Worm (Caenorhabditis elegans) whole organism, L3 larva: ENCODE results near the gene K06H7.7.

Experiments used
- egl-27 ChIP-seq: sonication (generic microtip); optimal IDR thresholded peaks from 4 replicates; lab custom pipeline; 2017; ENCODE audit warnings: missing biosample characterization, missing genetic modification reagents, missing genetic modification characterization
- elt-3 ChIP-seq, 3 experiments: fragments of 150-350 bp in 1 of 3; sonication (generic microtip) in 2 of 3; optimal IDR thresholded peaks; 2 replicates in 2 of 3; 4 replicates in 1 of 3; lab custom pipeline; 2014 to 2017; ENCODE audit warnings: missing biosample characterization in 3 of 3, missing genetic modification characterization in 3 of 3
- nhr-12 ChIP-seq: fragments of 150-350 bp; optimal IDR thresholded peaks from 2 replicates; lab custom pipeline; 2014; ENCODE audit warnings: missing biosample characterization, missing genetic modification characterization
- snpc-4 ChIP-seq: fragments of 150-350 bp; optimal IDR thresholded peaks from 2 replicates; lab custom pipeline; 2014; ENCODE audit warnings: missing biosample characterization, missing genetic modification characterization
- tbx-2 ChIP-seq: sonication (generic microtip); optimal IDR thresholded peaks from 2 replicates; lab custom pipeline; 2016; ENCODE audit warnings: mild to moderate bottlenecking, missing genetic modification characterization, missing compliant biosample characterization
- unc-62 ChIP-seq: fragments of 150-350 bp; sonication (generic microtip); optimal IDR thresholded peaks from 4 replicates; lab custom pipeline; 2014; ENCODE audit warnings: missing biosample characterization, missing genetic modification reagents, missing genetic modification characterization

ce11 chrIII:8132496-8132895 is 47.2 kb upstream of the K06H7.7 start:
- TF ChIP-seq nhr-12, result no peak
- TF ChIP-seq egl-27, result no peak
- no peak for TF ChIP-seq snpc-4
- no peak for TF ChIP-seq elt-3 (tag; optimal IDR thresholded peaks at IDR 0.05; lab: Kevin White, UChicago)
- TF ChIP-seq tbx-2 (tag; lab: Kevin White, UChicago), result no peak
- no peak for TF ChIP-seq unc-62
